Fruit fly (Drosophila melanogaster) whole organism, adult: Measurements from ENCODE around the gene CG13842.

Experiments used
- CG11617 ChIP-seq: fragments of 200-800 bp; sonication (Bioruptor generic); optimal IDR thresholded peaks from 2 replicates; lab custom pipeline; 2017; ENCODE audit warnings: mild to moderate bottlenecking, missing biosample characterization, missing genetic modification reagents, missing genetic modification characterization
- CG1620 ChIP-seq: fragments of 200-800 bp; sonication (Bioruptor generic); optimal IDR thresholded peaks from 2 replicates; lab custom pipeline; 2016; ENCODE audit warnings: missing biosample characterization, missing genetic modification characterization
- CG5204 ChIP-seq: fragments of 200-800 bp; sonication (Bioruptor generic); optimal IDR thresholded peaks from 2 replicates; lab custom pipeline; 2016; ENCODE audit warnings: missing biosample characterization, missing genetic modification characterization
- Hr96 ChIP-seq: fragments of 200-800 bp; sonication (Bioruptor generic); optimal IDR thresholded peaks from 2 replicates; lab custom pipeline; 2016; ENCODE audit warnings: missing biosample characterization, missing genetic modification characterization
- Mnt ChIP-seq: fragments of 200-800 bp; sonication (Bioruptor generic); optimal IDR thresholded peaks from 2 replicates; lab custom pipeline; 2016; ENCODE audit warnings: missing biosample characterization, mild to moderate bottlenecking, missing genetic modification characterization
- bab1 ChIP-seq: fragments of 200-800 bp; sonication (Bioruptor generic); optimal IDR thresholded peaks from 3 replicates; lab custom pipeline; 2019; ENCODE audit warnings: missing biosample characterization, mild to moderate bottlenecking, missing genetic modification characterization, moderate library complexity
- kay ChIP-seq: fragments of 200-800 bp; sonication (Bioruptor generic); peaks from one replicate; lab custom pipeline; 2016; ENCODE audit warnings: missing biosample characterization, missing genetic modification characterization, borderline replicate concordance
- ovo ChIP-seq: fragments of 200-800 bp; sonication (Bioruptor generic); optimal IDR thresholded peaks from 2 replicates; lab custom pipeline; 2016; ENCODE audit warnings: missing biosample characterization, missing genetic modification characterization
- tj ChIP-seq: fragments of 200-800 bp; sonication (Bioruptor generic); optimal IDR thresholded peaks from 3 replicates; lab custom pipeline; 2017; ENCODE audit warnings: missing biosample characterization, mild to moderate bottlenecking, missing genetic modification characterization, moderate library complexity

DNA sequence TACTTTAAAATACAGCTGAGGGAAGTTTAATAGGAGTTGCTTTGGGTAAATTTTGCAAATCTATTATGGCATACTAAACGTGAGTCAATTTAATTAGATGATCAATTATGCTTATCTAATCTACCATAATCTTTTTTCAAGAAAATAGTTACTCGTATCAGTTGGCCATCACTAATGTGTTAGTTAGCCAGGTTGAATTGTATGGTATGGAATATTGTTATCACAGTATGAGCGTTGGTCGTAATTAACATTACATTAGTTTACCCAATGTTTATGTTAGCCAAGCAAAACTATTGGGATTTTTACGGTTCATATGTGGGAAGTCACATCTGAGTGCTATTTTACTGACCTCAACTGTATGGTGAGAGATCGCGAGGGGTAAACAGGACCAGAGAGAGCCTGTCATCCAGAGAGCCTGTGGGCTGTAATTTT, 33.5 kb downstream of the CG13842 start:
- TF ChIP-seq kay (no peak), Mnt (GFP tag; lab: Kevin White, UChicago) (no peak), tj (GFP tag; lab: Kevin White, UChicago) (no peak), CG1620 (GFP tag; lab: Kevin White, UChicago) (no peak), bab1 (GFP tag; lab: Kevin White, UChicago) (no peak), Hr96 (no peak), CG5204 (GFP tag; lab: Kevin White, UChicago) (no peak), ovo (GFP tag; lab: Kevin White, UChicago) (no peak), CG11617 (GFP tag; lab: Kevin White, UChicago) (no peak)
